Fruit fly (Drosophila melanogaster) whole organism, prepupa: ENCODE results near the gene CG31141.

Experiments used
- Blimp-1 ChIP-seq: fragments of 200-800 bp; sonication (Bioruptor generic); optimal IDR thresholded peaks from 3 replicates; lab custom pipeline; 2017; ENCODE audit warnings: missing biosample characterization, missing genetic modification characterization, mild to moderate bottlenecking, moderate library complexity, missing genetic modification reagents
- CG10631 ChIP-seq: fragments of 200-800 bp; sonication (Bioruptor generic); optimal IDR thresholded peaks from 2 replicates; lab custom pipeline; 2016; ENCODE audit warnings: missing biosample characterization, missing genetic modification characterization
- CG10669 ChIP-seq: fragments of 200-800 bp; sonication (Bioruptor generic); optimal IDR thresholded peaks from 3 replicates; lab custom pipeline; 2018; ENCODE audit warnings: missing biosample characterization, mild to moderate bottlenecking, missing genetic modification characterization, moderate library complexity
- CG11294 ChIP-seq: fragments of 200-800 bp; sonication (Bioruptor generic); IDR thresholded peaks from 2 replicates; pipeline ENCODE4 v1.3.6; 2022; ENCODE audit warnings: missing biosample characterization, missing genetic modification characterization
- CG11762 ChIP-seq: fragments of 200-800 bp; sonication (Bioruptor generic); optimal IDR thresholded peaks from 3 replicates; lab custom pipeline; 2016; ENCODE audit warnings: missing biosample characterization, missing genetic modification characterization; ENCODE audit not compliant: insufficient read depth
- CG11902 ChIP-seq: fragments of 200-800 bp; sonication (Bioruptor generic); optimal IDR thresholded peaks from 3 replicates; lab custom pipeline; 2016; ENCODE audit warnings: missing biosample characterization, missing genetic modification characterization
- CG15336 ChIP-seq: fragments of 200-800 bp; sonication (Bioruptor generic); IDR thresholded peaks from 2 replicates; pipeline ENCODE4 v1.3.6; 2022; ENCODE audit warnings: missing biosample characterization, missing genetic modification characterization
- CG1621 ChIP-seq: fragments of 200-800 bp; sonication (Bioruptor generic); optimal IDR thresholded peaks from 3 replicates; lab custom pipeline; 2018; ENCODE audit warnings: missing biosample characterization, mild to moderate bottlenecking, missing genetic modification characterization
- CG16779 ChIP-seq: fragments of 200-800 bp; sonication (Bioruptor generic); optimal IDR thresholded peaks from 3 replicates; lab custom pipeline; 2017; ENCODE audit warnings: missing biosample characterization, mild to moderate bottlenecking, missing genetic modification characterization
- CG31627 ChIP-seq: fragments of 200-800 bp; sonication (Bioruptor generic); optimal IDR thresholded peaks from 3 replicates; lab custom pipeline; 2016; ENCODE audit warnings: missing biosample characterization, missing genetic modification characterization
- CG32006 ChIP-seq: fragments of 200-800 bp; sonication (Bioruptor generic); optimal IDR thresholded peaks from 3 replicates; lab custom pipeline; 2017; ENCODE audit warnings: missing biosample characterization, mild to moderate bottlenecking, missing genetic modification characterization
- CG34406 ChIP-seq: fragments of 200-800 bp; sonication (Bioruptor generic); optimal IDR thresholded peaks from 3 replicates; lab custom pipeline; 2016; ENCODE audit warnings: missing biosample characterization, missing genetic modification characterization
- CG3919 ChIP-seq: fragments of 200-800 bp; sonication (Bioruptor generic); optimal IDR thresholded peaks from 3 replicates; lab custom pipeline; 2016; ENCODE audit warnings: missing biosample characterization, missing genetic modification characterization
- CG4318 ChIP-seq: fragments of 200-800 bp; sonication (Bioruptor generic); optimal IDR thresholded peaks from 3 replicates; lab custom pipeline; 2017; ENCODE audit warnings: missing biosample characterization, mild to moderate bottlenecking, missing genetic modification characterization
- CG6276 ChIP-seq: fragments of 200-800 bp; sonication (Bioruptor generic); optimal IDR thresholded peaks from 2 replicates; lab custom pipeline; 2017; ENCODE audit warnings: missing biosample characterization, mild to moderate bottlenecking, missing genetic modification characterization
- CG8119 ChIP-seq: fragments of 200-800 bp; sonication (Bioruptor generic); IDR thresholded peaks from 3 replicates; pipeline ENCODE4 v1.3.6; 2022; ENCODE audit warnings: missing biosample characterization, missing genetic modification characterization
- CG8319 ChIP-seq: fragments of 200-800 bp; sonication (Bioruptor generic); optimal IDR thresholded peaks from 3 replicates; lab custom pipeline; 2016; ENCODE audit warnings: missing biosample characterization, missing genetic modification characterization
- CG9139 ChIP-seq: fragments of 200-800 bp; sonication (Bioruptor generic); optimal IDR thresholded peaks from 3 replicates; lab custom pipeline; 2017; ENCODE audit warnings: missing biosample characterization, mild to moderate bottlenecking, missing genetic modification characterization
- Eip75B ChIP-seq: fragments of 200-800 bp; sonication (Bioruptor generic); optimal IDR thresholded peaks from 3 replicates; lab custom pipeline; 2016; ENCODE audit warnings: missing biosample characterization, missing genetic modification characterization
- Eip78C ChIP-seq: fragments of 200-800 bp; sonication (Bioruptor generic); peaks from one replicate; lab custom pipeline; 2016; ENCODE audit warnings: missing biosample characterization, missing genetic modification characterization
- Ets96B ChIP-seq: fragments of 200-800 bp; optimal IDR thresholded peaks from 2 replicates; lab custom pipeline; 2019; ENCODE audit warnings: missing biosample characterization, mild to moderate bottlenecking, missing genetic modification characterization, moderate library complexity
- Hr38 ChIP-seq: sonication (Bioruptor generic); optimal IDR thresholded peaks from 2 replicates; lab custom pipeline; 2016; ENCODE audit warnings: missing biosample characterization, missing genetic modification characterization
- Hr4 ChIP-seq: fragments of 200-800 bp; sonication (Bioruptor generic); optimal IDR thresholded peaks from 3 replicates; lab custom pipeline; 2016; ENCODE audit warnings: missing biosample characterization, missing genetic modification characterization
- Lpt ChIP-seq: fragments of 200-800 bp; sonication (Bioruptor generic); optimal IDR thresholded peaks from 3 replicates; lab custom pipeline; 2016; ENCODE audit warnings: missing biosample characterization, missing genetic modification characterization
- Met ChIP-seq: fragments of 200-800 bp; sonication (Bioruptor generic); optimal IDR thresholded peaks from 3 replicates; lab custom pipeline; 2016; ENCODE audit warnings: missing biosample characterization, missing genetic modification characterization
- Sox102F ChIP-seq: fragments of 200-800 bp; sonication (Bioruptor generic); optimal IDR thresholded peaks from 2 replicates; lab custom pipeline; 2016; ENCODE audit warnings: missing biosample characterization, mild to moderate bottlenecking, missing genetic modification characterization
- Sox14 ChIP-seq: fragments of 200-800 bp; sonication (Bioruptor generic); optimal IDR thresholded peaks from 3 replicates; lab custom pipeline; 2016; ENCODE audit warnings: missing biosample characterization, missing genetic modification characterization
- Sox15 ChIP-seq: fragments of 200-800 bp; sonication (Bioruptor generic); optimal IDR thresholded peaks from 3 replicates; lab custom pipeline; 2016; ENCODE audit warnings: missing biosample characterization, missing genetic modification characterization
- achi ChIP-seq: fragments of 200-800 bp; sonication (Bioruptor generic); optimal IDR thresholded peaks from 3 replicates; lab custom pipeline; 2016; ENCODE audit warnings: missing biosample characterization, missing genetic modification characterization
- dac ChIP-seq: fragments of 200-800 bp; sonication (Bioruptor generic); optimal IDR thresholded peaks from 2 replicates; lab custom pipeline; 2017; ENCODE audit warnings: missing biosample characterization, mild to moderate bottlenecking, missing genetic modification characterization
- eg ChIP-seq: fragments of 200-800 bp; sonication (Bioruptor generic); IDR thresholded peaks from 3 replicates; pipeline ENCODE4 v1.3.6; 2022; ENCODE audit warnings: missing biosample characterization, missing genetic modification characterization
- fd59A ChIP-seq: fragments of 200-800 bp; sonication (Bioruptor generic); optimal IDR thresholded peaks from 2 replicates; lab custom pipeline; 2017; ENCODE audit warnings: missing biosample characterization, mild to moderate bottlenecking, missing genetic modification characterization, missing genetic modification reagents
- fd85E ChIP-seq: fragments of 200-800 bp; sonication (Bioruptor generic); optimal IDR thresholded peaks from 3 replicates; lab custom pipeline; 2016; ENCODE audit warnings: missing biosample characterization, missing genetic modification characterization
- fkh ChIP-seq: fragments of 200-800 bp; sonication (Bioruptor generic); optimal IDR thresholded peaks from 3 replicates; lab custom pipeline; 2017; ENCODE audit warnings: missing biosample characterization, mild to moderate bottlenecking, missing genetic modification characterization, moderate library complexity
- lz ChIP-seq: fragments of 200-800 bp; sonication (Bioruptor generic); optimal IDR thresholded peaks from 3 replicates; lab custom pipeline; 2016; ENCODE audit warnings: missing biosample characterization, missing genetic modification characterization
- net ChIP-seq: fragments of 200-800 bp; sonication (Bioruptor generic); optimal IDR thresholded peaks from 3 replicates; lab custom pipeline; 2016; ENCODE audit warnings: missing biosample characterization, missing genetic modification characterization
- pdm3 ChIP-seq: fragments of 200-800 bp; sonication (Bioruptor generic); optimal IDR thresholded peaks from 3 replicates; lab custom pipeline; 2016; ENCODE audit warnings: missing biosample characterization, missing genetic modification characterization
- salr ChIP-seq, 2 experiments: fragments of 200-800 bp; sonication (Bioruptor generic); optimal IDR thresholded peaks; 3 replicates each; lab custom pipeline; 2016 to 2018; ENCODE audit warnings: missing biosample characterization in 2 of 2, missing genetic modification characterization in 2 of 2, mild to moderate bottlenecking in 1 of 2
- spab ChIP-seq: fragments of 200-800 bp; sonication (Bioruptor generic); optimal IDR thresholded peaks from 2 replicates; lab custom pipeline; 2017; ENCODE audit warnings: missing biosample characterization, mild to moderate bottlenecking, missing genetic modification characterization, missing genetic modification reagents
- ss ChIP-seq, 2 experiments: fragments of 200-800 bp; sonication (Bioruptor generic); optimal IDR thresholded peaks; 2 replicates in 1 of 2; 3 replicates in 1 of 2; lab custom pipeline; 2017 to 2018; ENCODE audit warnings: mild to moderate bottlenecking in 2 of 2, missing biosample characterization in 2 of 2, missing genetic modification characterization in 2 of 2, moderate library complexity in 1 of 2
- svp ChIP-seq: fragments of 200-800 bp; sonication (Bioruptor generic); peaks from one replicate; lab custom pipeline; 2016; ENCODE audit warnings: missing biosample characterization, missing genetic modification characterization
- topi ChIP-seq: fragments of 200-800 bp; sonication (Bioruptor generic); optimal IDR thresholded peaks from 3 replicates; lab custom pipeline; 2016; ENCODE audit warnings: missing biosample characterization, missing genetic modification characterization

CG31141 gene

DNA sequence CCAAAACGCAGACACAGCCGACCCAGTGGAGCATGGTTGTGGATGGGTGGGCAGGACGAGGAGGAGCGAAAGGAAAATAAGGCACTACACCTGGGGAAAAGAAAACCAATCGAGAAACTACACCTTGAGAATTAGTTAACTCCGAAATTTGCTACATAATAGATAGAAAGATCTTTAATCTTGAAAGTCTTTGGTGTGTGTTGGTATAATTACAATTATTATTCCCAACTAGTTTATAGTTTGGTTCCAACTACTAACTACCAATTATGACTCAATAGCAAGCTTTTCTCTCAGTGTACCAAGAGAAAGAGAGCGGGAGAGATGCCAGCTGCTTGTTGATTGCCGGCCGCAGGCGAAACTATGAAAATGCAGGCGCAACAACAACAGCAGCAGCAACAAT lies 48.9 kb upstream of the CG31141 start (continued):
- TF ChIP-seq CG32006 = peak; percentile 87
- peak; percentile 48 to 64 for TF ChIP-seq ss (GFP tag; optimal IDR thresholded peaks at IDR 0.05; lab: Kevin White, UChicago)
- peak; percentile 70 for TF ChIP-seq Sox102F (GFP tag; lab: Kevin White, UChicago)
- TF ChIP-seq CG3919 (GFP tag; lab: Kevin White, UChicago) = peak; percentile 83
- peak; percentile 77 for TF ChIP-seq net (GFP tag; lab: Kevin White, UChicago)
- peak; percentile 53 for TF ChIP-seq fd59A (GFP tag; lab: Kevin White, UChicago)
- TF ChIP-seq CG6276 (GFP tag; lab: Kevin White, UChicago) = peak; percentile 81
- TF ChIP-seq spab (GFP tag; lab: Kevin White, UChicago) = peak; percentile 53
- peak; percentile 79 for TF ChIP-seq Lpt (GFP tag; lab: Kevin White, UChicago)
- peak; percentile 94 for TF ChIP-seq Eip78C (GFP tag; lab: Kevin White, UChicago)
- TF ChIP-seq salr (GFP tag; optimal IDR thresholded peaks at IDR 0.05; lab: Kevin White, UChicago) = peak; percentile 29 to 68
- no peak for TF ChIP-seq Hr38 (GFP tag; lab: Kevin White, UChicago)
- peak; percentile 80 for TF ChIP-seq Eip75B (GFP tag; lab: Kevin White, UChicago)
- TF ChIP-seq CG10669 (GFP tag; lab: Kevin White, UChicago) = peak; percentile 58
- TF ChIP-seq CG10631 (GFP tag; lab: Kevin White, UChicago) = peak; percentile 76
- TF ChIP-seq eg (GFP tag; lab: Robert Waterston, UW) = peak; percentile 84
- TF ChIP-seq pdm3 (GFP tag; lab: Kevin White, UChicago) = peak; percentile 80
- TF ChIP-seq CG4318 = peak; percentile 69
- TF ChIP-seq CG31627 (GFP tag; lab: Kevin White, UChicago) = peak; percentile 70
- peak; percentile 26 for TF ChIP-seq Sox15 (GFP tag; lab: Kevin White, UChicago)
- TF ChIP-seq CG11902 (GFP tag; lab: Kevin White, UChicago) = peak; percentile 10
- peak; percentile 68 for TF ChIP-seq CG1621
- peak; percentile 91 for TF ChIP-seq Hr4 (GFP tag; lab: Kevin White, UChicago)
- peak; percentile 84 for TF ChIP-seq CG8119 (GFP tag; lab: Robert Waterston, UW)
- TF ChIP-seq lz (GFP tag; lab: Kevin White, UChicago) = peak; percentile 58
- no peak for TF ChIP-seq fd85E (GFP tag; lab: Kevin White, UChicago)
- no peak for TF ChIP-seq CG9139 (GFP tag; lab: Kevin White, UChicago)

DNA sequence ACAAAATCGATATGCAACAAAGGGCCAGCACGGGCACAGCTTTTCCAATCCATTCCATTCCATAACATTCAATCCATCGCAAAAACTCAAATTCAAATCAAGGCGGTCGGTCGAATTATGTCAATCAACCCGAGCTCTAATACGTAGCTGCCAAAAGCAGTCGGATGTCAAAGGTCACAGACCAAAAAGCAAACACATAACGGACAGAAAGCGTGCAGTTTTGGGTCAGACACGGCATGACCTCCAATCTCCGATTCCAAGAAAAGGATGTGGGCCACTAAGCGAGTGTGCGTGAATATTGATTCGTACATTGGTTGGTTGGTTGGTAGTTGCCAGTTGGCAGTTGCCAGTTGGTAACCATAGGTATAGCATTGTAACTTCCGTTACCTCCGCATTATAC lies 48.3 kb upstream of the CG31141 start:
- no peak for TF ChIP-seq CG1621
- peak; percentile 52 for TF ChIP-seq svp
- no peak for TF ChIP-seq CG15336 (GFP tag; lab: Robert Waterston, UW)

DNA sequence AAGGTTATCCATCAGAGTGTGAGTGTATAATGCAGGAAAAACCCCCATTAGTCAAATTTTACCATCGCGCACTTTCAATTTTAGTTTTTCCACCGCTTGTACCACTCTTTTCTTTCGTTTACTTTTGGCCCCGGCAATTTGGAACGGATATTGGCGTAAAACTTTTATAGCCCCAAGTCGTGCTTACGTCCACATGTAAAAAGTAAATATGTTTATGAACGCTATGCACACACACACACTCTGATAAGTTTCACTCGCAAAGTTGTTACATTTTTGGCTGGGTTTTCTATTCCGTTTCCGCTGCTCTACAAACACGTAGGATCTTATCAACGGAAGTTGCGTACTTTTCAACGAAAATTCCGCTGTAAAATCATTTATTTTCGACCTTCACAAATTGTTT lies 46.4 kb upstream of the CG31141 start:
- peak; percentile 54 for TF ChIP-seq fkh (GFP tag; lab: Kevin White, UChicago)
- no peak for TF ChIP-seq CG8119 (GFP tag; lab: Robert Waterston, UW)
- TF ChIP-seq Met (GFP tag; lab: Kevin White, UChicago) = no peak
- no peak for TF ChIP-seq Sox15 (GFP tag; lab: Kevin White, UChicago)
- TF ChIP-seq Ets96B (tag; lab: Kevin White, UChicago) = no peak
- TF ChIP-seq ss (GFP tag; optimal IDR thresholded peaks at IDR 0.05; lab: Kevin White, UChicago) = no peak

DNA sequence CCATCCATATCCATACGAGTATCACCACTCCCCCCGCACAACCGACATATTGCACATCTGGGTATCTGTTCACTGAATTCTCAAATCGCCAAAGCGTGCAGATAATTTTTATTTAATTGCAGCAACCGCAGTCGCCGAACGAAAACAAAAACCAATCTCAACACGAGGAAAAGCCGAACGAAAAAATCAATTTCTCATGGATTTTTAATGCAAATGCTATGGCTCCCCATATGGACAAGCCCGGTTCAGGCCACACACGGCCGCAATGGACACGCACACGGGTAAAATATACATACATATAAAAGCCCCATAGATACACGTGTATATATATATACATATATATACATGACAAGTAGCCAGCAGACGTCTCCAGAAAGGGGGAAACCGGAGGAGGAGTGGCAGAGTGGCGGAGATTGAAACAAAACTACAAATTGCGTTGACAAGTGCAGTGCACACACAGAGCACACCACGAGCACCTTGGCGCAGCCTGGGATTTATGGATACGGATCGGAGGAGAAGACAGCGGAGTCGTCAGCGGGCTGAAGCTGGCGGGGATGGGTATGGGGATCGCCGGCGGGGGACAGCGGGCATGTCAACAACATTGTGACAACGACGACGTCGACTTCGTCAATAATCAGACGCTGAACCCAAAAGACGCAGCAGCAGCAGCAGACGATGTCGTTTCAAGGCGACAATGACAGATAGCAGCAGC lies 45.3 kb upstream of the CG31141 start:
- TF ChIP-seq topi (GFP tag; lab: Kevin White, UChicago) = no peak
- no peak for TF ChIP-seq dac (GFP tag; lab: Kevin White, UChicago)
- TF ChIP-seq CG34406 (GFP tag; lab: Kevin White, UChicago) = no peak
- no peak for TF ChIP-seq CG11294 (GFP tag; lab: Robert Waterston, UW)
- TF ChIP-seq lz (GFP tag; lab: Kevin White, UChicago) = no peak
- TF ChIP-seq CG8319 (GFP tag; lab: Kevin White, UChicago) = no peak
- TF ChIP-seq Hr38 (GFP tag; lab: Kevin White, UChicago) = no peak
- no peak for TF ChIP-seq spab (GFP tag; lab: Kevin White, UChicago)
- TF ChIP-seq CG6276 (GFP tag; lab: Kevin White, UChicago) = no peak
- TF ChIP-seq Sox14 (GFP tag; lab: Kevin White, UChicago) = no peak
- TF ChIP-seq CG11762 = no peak
- TF ChIP-seq CG4318 = no peak
- TF ChIP-seq CG15336 (GFP tag; lab: Robert Waterston, UW) = no peak
- no peak for TF ChIP-seq CG8119 (GFP tag; lab: Robert Waterston, UW)
- TF ChIP-seq Blimp-1 (GFP tag; lab: Kevin White, UChicago) = no peak
- no peak for TF ChIP-seq Ets96B (tag; lab: Kevin White, UChicago)
- TF ChIP-seq CG10669 (GFP tag; lab: Kevin White, UChicago) = no peak
- peak; percentile 48 for TF ChIP-seq CG1621
- no peak for TF ChIP-seq CG11902 (GFP tag; lab: Kevin White, UChicago)
- no peak for TF ChIP-seq CG10631 (GFP tag; lab: Kevin White, UChicago)
- TF ChIP-seq CG32006 = no peak
- no peak for TF ChIP-seq achi (GFP tag; lab: Kevin White, UChicago)
- TF ChIP-seq net (GFP tag; lab: Kevin White, UChicago) = no peak
- TF ChIP-seq CG9139 (GFP tag; lab: Kevin White, UChicago) = peak; percentile 53
- TF ChIP-seq CG16779 (tag; lab: Kevin White, UChicago) = no peak
